Fruit fly (Drosophila melanogaster) whole organism, prepupa: ENCODE data around the gene OdsH.

Experiments used
- CG10631 ChIP-seq: fragments of 200-800 bp; sonication (Bioruptor generic); optimal IDR thresholded peaks from 2 replicates; lab custom pipeline; 2016; ENCODE audit warnings: missing biosample characterization, missing genetic modification characterization
- CG15336 ChIP-seq: fragments of 200-800 bp; sonication (Bioruptor generic); IDR thresholded peaks from 2 replicates; pipeline ENCODE4 v1.3.6; 2022; ENCODE audit warnings: missing biosample characterization, missing genetic modification characterization
- CG8119 ChIP-seq: fragments of 200-800 bp; sonication (Bioruptor generic); IDR thresholded peaks from 3 replicates; pipeline ENCODE4 v1.3.6; 2022; ENCODE audit warnings: missing biosample characterization, missing genetic modification characterization
- CG8319 ChIP-seq: fragments of 200-800 bp; sonication (Bioruptor generic); optimal IDR thresholded peaks from 3 replicates; lab custom pipeline; 2016; ENCODE audit warnings: missing biosample characterization, missing genetic modification characterization
- Eip75B ChIP-seq: fragments of 200-800 bp; sonication (Bioruptor generic); optimal IDR thresholded peaks from 3 replicates; lab custom pipeline; 2016; ENCODE audit warnings: missing biosample characterization, missing genetic modification characterization
- Gug ChIP-seq: fragments of 200-800 bp; sonication (Bioruptor generic); IDR thresholded peaks from 2 replicates; pipeline ENCODE4 v1.3.6; 2022; ENCODE audit warnings: missing biosample characterization, missing genetic modification characterization
- Hr39 ChIP-seq: fragments of 200-800 bp; sonication (Bioruptor generic); optimal IDR thresholded peaks from 2 replicates; lab custom pipeline; 2016; ENCODE audit warnings: missing biosample characterization, missing genetic modification characterization
- Lpt ChIP-seq: fragments of 200-800 bp; sonication (Bioruptor generic); optimal IDR thresholded peaks from 3 replicates; lab custom pipeline; 2016; ENCODE audit warnings: missing biosample characterization, missing genetic modification characterization
- OdsH ChIP-seq: fragments of 200-800 bp; sonication (Bioruptor generic); optimal IDR thresholded peaks from 3 replicates; lab custom pipeline; 2016; ENCODE audit warnings: missing biosample characterization, missing genetic modification characterization
- ss ChIP-seq, 2 experiments: fragments of 200-800 bp; sonication (Bioruptor generic); optimal IDR thresholded peaks; 2 replicates in 1 of 2; 3 replicates in 1 of 2; lab custom pipeline; 2017 to 2018; ENCODE audit warnings: mild to moderate bottlenecking in 2 of 2, missing biosample characterization in 2 of 2, missing genetic modification characterization in 2 of 2, moderate library complexity in 1 of 2

dm6 chrX:17806335-17806734, 15.5 kb downstream of the OdsH start:
- no peak for TF ChIP-seq Eip75B
- no peak for TF ChIP-seq Hr39 (GFP tag; lab: Kevin White, UChicago)
- no peak for TF ChIP-seq CG8319
- TF ChIP-seq Gug (GFP tag; lab: Robert Waterston, UW), result no peak
- TF ChIP-seq CG15336 (GFP tag; lab: Robert Waterston, UW), result no peak
- peak; percentile 16 for TF ChIP-seq CG10631 (GFP tag; lab: Kevin White, UChicago)
- TF ChIP-seq Lpt (GFP tag; lab: Kevin White, UChicago), result no peak
- 0 out of 3 replicates have a peak, but pooled peaks have one; percentile 22 for TF ChIP-seq CG8119 (GFP tag; lab: Robert Waterston, UW)
- TF ChIP-seq OdsH (GFP tag; lab: Kevin White, UChicago), result peak; percentile 10
- TF ChIP-seq ss (GFP tag; optimal IDR thresholded peaks at IDR 0.05; lab: Kevin White, UChicago), result peak; percentile 81 to 93
